Worm (Caenorhabditis elegans) whole organism, young adult: ENCODE measurements around the gene nhx-5.

Experiments used
- F23B12.7 ChIP-seq: sonication (generic microtip); optimal IDR thresholded peaks from 2 replicates; lab custom pipeline; 2017; ENCODE audit warnings: missing genetic modification characterization, mild to moderate bottlenecking, missing compliant biosample characterization, antibody characterized with exemption, moderate library complexity; ENCODE audit not compliant: insufficient read depth
- atf-7 ChIP-seq: sonication (generic microtip); optimal IDR thresholded peaks from 2 replicates; lab custom pipeline; 2017; ENCODE audit warnings: mild to moderate bottlenecking, missing genetic modification characterization, missing compliant biosample characterization
- attf-5 ChIP-seq: fragments of 200-800 bp; sonication (Bioruptor generic); optimal IDR thresholded peaks from 2 replicates; lab custom pipeline; 2018; ENCODE audit warnings: mild to moderate bottlenecking, missing genetic modification characterization, missing compliant biosample characterization
- cebp-1 ChIP-seq, 2 experiments: fragments of 200-800 bp in 1 of 2; sonication (Bioruptor generic) in 1 of 2; sonication (generic microtip) in 1 of 2; IDR thresholded peaks in 1 of 2; optimal IDR thresholded peaks in 1 of 2; 2 replicates each; pipeline versions ENCODE4 v1.3.6 to Lab custom; 2017 to 2022; ENCODE audit warnings: missing compliant biosample characterization in 2 of 2, missing genetic modification characterization in 2 of 2, mild to moderate bottlenecking in 1 of 2, missing genetic modification reagents in 1 of 2, moderate library complexity in 1 of 2
- dpff-1 ChIP-seq: sonication (generic microtip); optimal IDR thresholded peaks from 2 replicates; lab custom pipeline; 2017; ENCODE audit warnings: mild to moderate bottlenecking, missing genetic modification characterization, missing compliant biosample characterization
- egl-18 ChIP-seq: fragments of 200-800 bp; sonication (Bioruptor generic); IDR thresholded peaks from 2 replicates; pipeline ENCODE4 v1.3.6; 2022; ENCODE audit warnings: missing genetic modification reagents, missing genetic modification characterization, missing compliant biosample characterization
- lag-1 ChIP-seq: fragments of 200-800 bp; sonication (Bioruptor generic); IDR thresholded peaks from 2 replicates; pipeline ENCODE4 v1.3.6; 2022; ENCODE audit warnings: missing genetic modification reagents, missing genetic modification characterization, missing compliant biosample characterization
- lin-40 ChIP-seq: sonication (generic microtip); optimal IDR thresholded peaks from 2 replicates; lab custom pipeline; 2016; ENCODE audit warnings: missing genetic modification characterization, mild to moderate bottlenecking, missing compliant biosample characterization, missing genotype, missing genetic modification reagents
- madf-8 ChIP-seq: fragments of 200-800 bp; sonication (Bioruptor generic); conservative IDR thresholded peaks from 2 replicates; pipeline ENCODE4 v1.3.6; 2022; ENCODE audit warnings: missing genetic modification reagents, missing genetic modification characterization, missing compliant biosample characterization
- sdz-38 ChIP-seq: sonication (generic microtip); optimal IDR thresholded peaks from 2 replicates; lab custom pipeline; 2016; ENCODE audit warnings: missing genotype, missing genetic modification characterization, missing compliant biosample characterization
- unc-62 ChIP-seq: fragments of 150-350 bp; optimal IDR thresholded peaks from 2 replicates; lab custom pipeline; 2014; ENCODE audit warnings: missing biosample characterization, missing genetic modification reagents, missing genetic modification characterization
- ztf-6 ChIP-seq: fragments of 200-800 bp; sonication (Bioruptor generic); IDR thresholded peaks from 2 replicates; pipeline ENCODE4 v1.3.6; 2022; ENCODE audit warnings: missing genetic modification reagents, missing genetic modification characterization, missing compliant biosample characterization

- TF ChIP-seq attf-5 (no peak), lag-1 (no peak), dpff-1 (tag; lab: Kevin White, UChicago) (no peak), sdz-38 (no peak), ztf-6 (no peak), madf-8 (GFP tag; lab: Robert Waterston, UW) (no peak), egl-18 (GFP tag; lab: Robert Waterston, UW) (no peak), unc-62 (GFP tag; lab: Kevin White, UChicago) (no peak), cebp-1 (GFP tag; IDR thresholded peaks at IDR 0.05; lab: Robert Waterston, UW) (no peak), cebp-1 (tag; optimal IDR thresholded peaks at IDR 0.05; lab: Kevin White, UChicago) (no peak), atf-7 (tag; lab: Kevin White, UChicago) (no peak), F23B12.7 (tag; lab: Kevin White, UChicago) (no peak), lin-40 (tag; lab: Kevin White, UChicago) (no peak)
Measured at ce11 chrX:10609878-10610277, 33.1 kb downstream of the nhx-5 start.
